Fruit fly (Drosophila melanogaster) whole organism, embryonic: ENCODE results near the gene CG10232.

Source experiments
- Aef1 ChIP-seq: fragments of 200-800 bp; sonication (Bioruptor generic); IDR thresholded peaks from 3 replicates; pipeline ENCODE4 v1.3.6; 2022; ENCODE audit warnings: missing biosample characterization, missing genetic modification characterization
- CG10321 ChIP-seq: fragments of 200-800 bp; sonication (Bioruptor generic); IDR thresholded peaks from 2 replicates; pipeline ENCODE4 v1.3.6; 2022; ENCODE audit warnings: missing biosample characterization, missing genetic modification characterization
- CG10366 ChIP-seq: fragments of 200-800 bp; sonication (Bioruptor generic); IDR thresholded peaks from 2 replicates; pipeline ENCODE4 v1.3.6; 2022; ENCODE audit warnings: missing biosample characterization, missing genetic modification characterization
- CG10431 ChIP-seq: fragments of 200-800 bp; sonication (Bioruptor generic); optimal IDR thresholded peaks from 3 replicates; lab custom pipeline; 2018; ENCODE audit warnings: missing biosample characterization, mild to moderate bottlenecking, missing genetic modification characterization
- CG11398 ChIP-seq: fragments of 200-800 bp; sonication (Bioruptor generic); optimal IDR thresholded peaks from 2 replicates; lab custom pipeline; 2016; ENCODE audit warnings: missing biosample characterization, missing genetic modification characterization
- CG12104 ChIP-seq: fragments of 200-800 bp; sonication (Bioruptor generic); optimal IDR thresholded peaks from 3 replicates; lab custom pipeline; 2016; ENCODE audit warnings: missing biosample characterization, missing genetic modification characterization
- CG14965 ChIP-seq: fragments of 200-800 bp; sonication (Bioruptor generic); optimal IDR thresholded peaks from 2 replicates; lab custom pipeline; 2016; ENCODE audit warnings: missing biosample characterization, missing genetic modification characterization, borderline replicate concordance
- CG1529 ChIP-seq: fragments of 200-800 bp; sonication (Bioruptor generic); optimal IDR thresholded peaks from 3 replicates; lab custom pipeline; 2018; ENCODE audit warnings: missing biosample characterization, missing genetic modification characterization
- CG15479 ChIP-seq: fragments of 200-800 bp; sonication (Bioruptor generic); optimal IDR thresholded peaks from 3 replicates; lab custom pipeline; 2019; ENCODE audit warnings: missing biosample characterization, mild to moderate bottlenecking, missing genetic modification characterization, moderate library complexity
- CG1647 ChIP-seq: fragments of 200-800 bp; sonication (Bioruptor generic); optimal IDR thresholded peaks from 3 replicates; lab custom pipeline; 2016; ENCODE audit warnings: missing biosample characterization, missing genetic modification characterization
- CG16779 ChIP-seq: fragments of 200-800 bp; sonication (Bioruptor generic); IDR thresholded peaks from 2 replicates; pipeline ENCODE4 v1.3.6; 2022; ENCODE audit warnings: missing biosample characterization, missing genetic modification characterization
- CG16863 ChIP-seq: fragments of 200-800 bp; sonication (Bioruptor generic); optimal IDR thresholded peaks from 3 replicates; lab custom pipeline; 2016; ENCODE audit warnings: missing biosample characterization, missing genetic modification characterization
- CG17612 ChIP-seq: fragments of 200-800 bp; sonication (Bioruptor generic); IDR thresholded peaks from 2 replicates; pipeline ENCODE4 v1.3.6; 2022; ENCODE audit warnings: missing biosample characterization, missing genetic modification characterization
- CG32532 ChIP-seq: fragments of 200-800 bp; sonication (Bioruptor generic); IDR thresholded peaks from 2 replicates; pipeline ENCODE4 v1.3.6; 2022; ENCODE audit warnings: missing biosample characterization, missing genetic modification characterization
- CG7271 ChIP-seq: fragments of 200-800 bp; sonication (Bioruptor generic); optimal IDR thresholded peaks from 2 replicates; lab custom pipeline; 2018; ENCODE audit warnings: missing biosample characterization, mild to moderate bottlenecking, missing genetic modification characterization, moderate library complexity
- CG7987 ChIP-seq: fragments of 200-800 bp; sonication (Bioruptor generic); optimal IDR thresholded peaks from 2 replicates; lab custom pipeline; 2018; ENCODE audit warnings: missing biosample characterization, mild to moderate bottlenecking, missing genetic modification characterization, moderate library complexity
- CG8359 ChIP-seq: fragments of 200-800 bp; sonication (Bioruptor generic); optimal IDR thresholded peaks from 2 replicates; lab custom pipeline; 2017; ENCODE audit warnings: missing biosample characterization, mild to moderate bottlenecking, missing genetic modification characterization, borderline replicate concordance
- CG8388 ChIP-seq: fragments of 200-800 bp; sonication (Bioruptor generic); optimal IDR thresholded peaks from 2 replicates; lab custom pipeline; 2019; ENCODE audit warnings: missing biosample characterization, mild to moderate bottlenecking, missing genetic modification characterization, moderate library complexity
- CG8478 ChIP-seq: fragments of >200 bp; optimal IDR thresholded peaks from 2 replicates; lab custom pipeline; 2018
- Chrac-16 ChIP-seq: fragments of 200-800 bp; sonication (Bioruptor generic); optimal IDR thresholded peaks from 3 replicates; lab custom pipeline; 2016; ENCODE audit warnings: missing biosample characterization, missing genetic modification characterization
- CrebB ChIP-seq: fragments of 200-800 bp; sonication (Bioruptor generic); optimal IDR thresholded peaks from 3 replicates; lab custom pipeline; 2018; ENCODE audit warnings: missing biosample characterization, mild to moderate bottlenecking, missing genetic modification characterization
- Dbx ChIP-seq: fragments of 200-800 bp; sonication (Bioruptor generic); IDR thresholded peaks from 3 replicates; pipeline ENCODE4 v1.3.6; 2022; ENCODE audit warnings: missing biosample characterization, missing genetic modification characterization
- Dip2 ChIP-seq: fragments of 200-800 bp; sonication (Bioruptor generic); IDR thresholded peaks from 2 replicates; pipeline ENCODE4 v1.3.6; 2022; ENCODE audit warnings: missing biosample characterization, missing genetic modification characterization
- Doc3 ChIP-seq: fragments of 200-800 bp; sonication (Bioruptor generic); IDR thresholded peaks from 3 replicates; pipeline ENCODE4 v1.3.6; 2022; ENCODE audit warnings: missing biosample characterization, missing genetic modification characterization; ENCODE audit not compliant: partially characterized antibody
- Drgx ChIP-seq: fragments of 200-800 bp; sonication (Bioruptor generic); IDR thresholded peaks from 2 replicates; pipeline ENCODE4 v1.3.6; 2022; ENCODE audit warnings: missing biosample characterization, missing genetic modification characterization
- GATAe ChIP-seq: fragments of 200-800 bp; sonication (Bioruptor generic); conservative IDR thresholded peaks from 2 replicates; pipeline ENCODE4 v1.3.6; 2022; ENCODE audit warnings: missing biosample characterization, missing genetic modification characterization
- HLH4C ChIP-seq: fragments of 200-800 bp; sonication (Bioruptor generic); IDR thresholded peaks from 3 replicates; pipeline ENCODE4 v1.3.6; 2022; ENCODE audit warnings: missing biosample characterization, missing genetic modification characterization; ENCODE audit not compliant: partially characterized antibody
- Hey ChIP-seq: fragments of 200-800 bp; sonication (Bioruptor generic); optimal IDR thresholded peaks from 3 replicates; lab custom pipeline; 2018; ENCODE audit warnings: missing biosample characterization, mild to moderate bottlenecking, missing genetic modification characterization
- HmgZ ChIP-seq: fragments of 200-800 bp; sonication (Bioruptor generic); optimal IDR thresholded peaks from 2 replicates; lab custom pipeline; 2018; ENCODE audit warnings: missing biosample characterization, mild to moderate bottlenecking, missing genetic modification characterization
- NFAT ChIP-seq: fragments of 200-800 bp; sonication (Bioruptor generic); IDR thresholded peaks from 2 replicates; pipeline ENCODE4 v1.3.6; 2022; ENCODE audit warnings: missing biosample characterization, missing genetic modification characterization
- Ravus ChIP-seq: fragments of 200-800 bp; sonication (Bioruptor generic); IDR thresholded peaks from 2 replicates; pipeline ENCODE4 v1.3.6; 2022; ENCODE audit warnings: missing biosample characterization, missing genetic modification characterization
- Six4 ChIP-seq: fragments of 200-800 bp; sonication (Bioruptor generic); optimal IDR thresholded peaks from 2 replicates; lab custom pipeline; 2016; ENCODE audit warnings: missing biosample characterization, missing genetic modification characterization
- abd-A ChIP-seq: fragments of 200-800 bp; sonication (Bioruptor generic); optimal IDR thresholded peaks from 3 replicates; lab custom pipeline; 2019; ENCODE audit warnings: missing biosample characterization, mild to moderate bottlenecking, missing genetic modification characterization, moderate library complexity
- btn ChIP-seq: fragments of 200-800 bp; sonication (Bioruptor generic); optimal IDR thresholded peaks from 2 replicates; lab custom pipeline; 2016; ENCODE audit warnings: missing biosample characterization, missing genetic modification characterization
- cad ChIP-seq: fragments of >200 bp; optimal IDR thresholded peaks from 2 replicates; lab custom pipeline; 2017; ENCODE audit warnings: missing biosample characterization, missing genetic modification characterization
- croc ChIP-seq: fragments of 200-800 bp; sonication (Bioruptor generic); conservative IDR thresholded peaks from 3 replicates; pipeline ENCODE4 v1.3.6; 2022; ENCODE audit warnings: missing biosample characterization, missing genetic modification characterization
- crp ChIP-seq, 2 experiments: fragments of 200-800 bp; sonication (Bioruptor generic); optimal IDR thresholded peaks; 2 replicates in 1 of 2; 3 replicates in 1 of 2; lab custom pipeline; 2017; ENCODE audit warnings: missing biosample characterization in 2 of 2, missing genetic modification characterization in 2 of 2, mild to moderate bottlenecking in 1 of 2, moderate library complexity in 1 of 2
- dan ChIP-seq: fragments of 200-800 bp; sonication (Bioruptor generic); IDR thresholded peaks from 2 replicates; pipeline ENCODE4 v1.3.6; 2022; ENCODE audit warnings: missing biosample characterization, missing genetic modification characterization
- dmrt11E ChIP-seq: fragments of 200-800 bp; sonication (Bioruptor generic); optimal IDR thresholded peaks from 3 replicates; lab custom pipeline; 2018; ENCODE audit warnings: missing biosample characterization, mild to moderate bottlenecking, missing genetic modification characterization, moderate library complexity
- eve ChIP-seq, 2 experiments: fragments of >200 bp; optimal IDR thresholded peaks; 2 replicates each; lab custom pipeline; 2017; ENCODE audit warnings: missing biosample characterization in 2 of 2, missing genetic modification characterization in 2 of 2
- fd64A ChIP-seq: fragments of 200-800 bp; sonication (Bioruptor generic); optimal IDR thresholded peaks from 3 replicates; lab custom pipeline; 2018; ENCODE audit warnings: missing biosample characterization, mild to moderate bottlenecking, missing genetic modification characterization
- fu2 ChIP-seq: fragments of 200-800 bp; sonication (Bioruptor generic); optimal IDR thresholded peaks from 2 replicates; lab custom pipeline; 2016; ENCODE audit warnings: missing biosample characterization, missing genetic modification characterization
- grau ChIP-seq: fragments of 200-800 bp; optimal IDR thresholded peaks from 3 replicates; lab custom pipeline; 2019; ENCODE audit warnings: missing biosample characterization, mild to moderate bottlenecking, missing genetic modification characterization, moderate library complexity
- her ChIP-seq: fragments of 200-800 bp; sonication (Bioruptor generic); optimal IDR thresholded peaks from 2 replicates; lab custom pipeline; 2016; ENCODE audit warnings: missing biosample characterization, missing genetic modification characterization
- nau ChIP-seq: fragments of 200-800 bp; sonication (Bioruptor generic); optimal IDR thresholded peaks from 3 replicates; lab custom pipeline; 2017; ENCODE audit warnings: missing biosample characterization, mild to moderate bottlenecking, missing genetic modification characterization, missing genetic modification reagents
- oc ChIP-seq: fragments of 200-800 bp; sonication (Bioruptor generic); optimal IDR thresholded peaks from 2 replicates; lab custom pipeline; 2018; ENCODE audit warnings: missing biosample characterization, mild to moderate bottlenecking, missing genetic modification characterization, moderate library complexity
- otp ChIP-seq: fragments of 200-800 bp; sonication (Bioruptor generic); IDR thresholded peaks from 3 replicates; pipeline ENCODE4, ENCODE4 v1.3.6; 2022; ENCODE audit warnings: missing biosample characterization, missing genetic modification characterization
- seq ChIP-seq: fragments of 200-800 bp; sonication (Bioruptor generic); IDR thresholded peaks from 2 replicates; pipeline ENCODE4 v1.3.6; 2022; ENCODE audit warnings: missing biosample characterization, missing genetic modification characterization
- ssp ChIP-seq: fragments of 200-800 bp; sonication (Bioruptor generic); IDR thresholded peaks from 2 replicates; pipeline ENCODE4 v1.3.6; 2022; ENCODE audit warnings: missing biosample characterization, missing genetic modification characterization
- tap ChIP-seq: fragments of 200-800 bp; optimal IDR thresholded peaks from 3 replicates; lab custom pipeline; 2019; ENCODE audit warnings: missing biosample characterization, mild to moderate bottlenecking, missing genetic modification characterization, moderate library complexity
- tin ChIP-seq: fragments of 200-800 bp; sonication (Bioruptor generic); optimal IDR thresholded peaks from 3 replicates; lab custom pipeline; 2016; ENCODE audit warnings: missing biosample characterization, missing genetic modification characterization
- zf30C ChIP-seq: fragments of 200-800 bp; sonication (Bioruptor generic); optimal IDR thresholded peaks from 3 replicates; lab custom pipeline; 2018; ENCODE audit warnings: missing biosample characterization, mild to moderate bottlenecking, missing genetic modification characterization

CG10232 gene

DNA sequence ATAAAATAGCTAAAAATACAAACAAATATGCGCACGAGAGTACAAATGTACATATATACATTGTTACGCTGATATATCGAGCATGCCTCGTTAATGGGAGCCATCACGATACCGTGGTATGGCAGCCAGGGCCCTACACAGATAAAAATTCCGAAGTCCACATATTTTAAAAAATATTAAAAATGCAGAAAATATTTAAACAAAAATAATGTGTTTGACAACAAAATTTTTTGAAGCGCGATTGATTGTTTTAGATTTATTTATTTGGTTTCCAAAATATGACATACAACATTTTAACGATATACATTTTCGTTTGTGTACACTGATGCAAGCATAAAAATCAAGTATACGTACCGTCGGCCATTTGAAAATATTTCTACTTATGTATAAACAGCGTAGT lies 5.3 kb upstream of the CG10232 start (continued):
- peak; percentile 55 for TF ChIP-seq tin
- no peak for TF ChIP-seq oc (tag; lab: Kevin White, UChicago)
- TF ChIP-seq CrebB (tag; lab: Kevin White, UChicago) = peak; percentile 66
- peak; percentile 79; the same call in 2 of the 3 replicates for TF ChIP-seq otp (GFP tag; lab: Robert Waterston, UW)
- TF ChIP-seq nau (GFP tag; lab: Kevin White, UChicago) = peak; percentile 60
- TF ChIP-seq btn (GFP tag; lab: Kevin White, UChicago) = peak; percentile 1
- TF ChIP-seq Aef1 (GFP tag; lab: Robert Waterston, UW) = peak; percentile 80
- TF ChIP-seq fd64A = no peak
- no peak for TF ChIP-seq CG14965 (GFP tag; lab: Kevin White, UChicago)
- no peak for TF ChIP-seq Doc3 (GFP tag; lab: Robert Waterston, UW)
- peak; percentile 80 for TF ChIP-seq CG17612 (GFP tag; lab: Robert Waterston, UW)
- no peak for TF ChIP-seq CG1529 (GFP tag; lab: Kevin White, UChicago)
- peak; percentile 56 for TF ChIP-seq her (GFP tag; lab: Kevin White, UChicago)
- TF ChIP-seq Dbx (GFP tag; lab: Robert Waterston, UW) = peak; percentile 92
- peak in 1 of 2 experiments; percentile 8 for TF ChIP-seq crp (GFP tag; optimal IDR thresholded peaks at IDR 0.05; lab: Kevin White, UChicago)
- TF ChIP-seq CG8359 = peak; percentile 2
- TF ChIP-seq NFAT = peak; percentile 71
- TF ChIP-seq CG10321 (GFP tag; lab: Robert Waterston, UW) = peak; percentile 53
- TF ChIP-seq CG1647 (GFP tag; lab: Kevin White, UChicago) = peak; percentile 65
- TF ChIP-seq ssp (GFP tag; lab: Robert Waterston, UW) = peak; percentile 54
- no peak for TF ChIP-seq CG15479 (GFP tag; lab: Kevin White, UChicago)
- TF ChIP-seq tap (tag; lab: Kevin White, UChicago) = peak; percentile 63
- no peak for TF ChIP-seq CG8478 (lab: Kevin White, UChicago)
- TF ChIP-seq cad (GFP tag; lab: Kevin White, UChicago) = no peak
- TF ChIP-seq Drgx (GFP tag; lab: Robert Waterston, UW) = peak; percentile 88
- no peak for TF ChIP-seq zf30C (GFP tag; lab: Kevin White, UChicago)
- no peak for TF ChIP-seq Dip2 (GFP tag; lab: Robert Waterston, UW)
- peak; percentile 93 for TF ChIP-seq CG32532
- TF ChIP-seq fu2 (GFP tag; lab: Kevin White, UChicago) = peak; percentile 65
- peak; percentile 77 for TF ChIP-seq CG10366
- TF ChIP-seq HLH4C (GFP tag; lab: Robert Waterston, UW) = no peak
- no peak for TF ChIP-seq CG10431 (GFP tag; lab: Kevin White, UChicago)
- TF ChIP-seq CG11398 (GFP tag; lab: Kevin White, UChicago) = peak; percentile 3
- peak; percentile 77 for TF ChIP-seq HmgZ (tag; lab: Kevin White, UChicago)
- no peak for TF ChIP-seq dan (GFP tag; lab: Robert Waterston, UW)
- no peak for TF ChIP-seq CG7271 (tag; lab: Kevin White, UChicago)
- peak in 1 of 2 experiments; percentile 11 for TF ChIP-seq eve (GFP tag; optimal IDR thresholded peaks at IDR 0.05; lab: Kevin White, UChicago)
- TF ChIP-seq Ravus (GFP tag; lab: Robert Waterston, UW) = peak; percentile 55
- TF ChIP-seq Hey = no peak
- peak; percentile 28; the same call in 2 of the 3 replicates for TF ChIP-seq croc (GFP tag; lab: Robert Waterston, UW)
- TF ChIP-seq grau (tag; lab: Kevin White, UChicago) = peak; percentile 87
- peak; percentile 80 for TF ChIP-seq seq (GFP tag; lab: Robert Waterston, UW)
- peak; percentile 74 for TF ChIP-seq CG7987 (GFP tag; lab: Kevin White, UChicago)
- peak; percentile 74 for TF ChIP-seq GATAe
- TF ChIP-seq dmrt11E (tag; lab: Kevin White, UChicago) = peak; percentile 5
- TF ChIP-seq Six4 (GFP tag; lab: Kevin White, UChicago) = peak; percentile 48
- peak; percentile 56 for TF ChIP-seq Chrac-16 (GFP tag; lab: Kevin White, UChicago)
- peak; percentile 31 for TF ChIP-seq CG8388 (GFP tag; lab: Kevin White, UChicago)
- TF ChIP-seq CG16779 = 0 out of 2 replicates have a peak, but pooled peaks have one; percentile 64
- TF ChIP-seq abd-A = peak; percentile 5
- peak; percentile 50 for TF ChIP-seq CG16863 (GFP tag; lab: Kevin White, UChicago)
- peak; percentile 51 for TF ChIP-seq CG12104 (GFP tag; lab: Kevin White, UChicago)
